Fruit fly (Drosophila melanogaster): ENCODE measurements around the gene CG9281.

The CG9281 gene

DNA sequence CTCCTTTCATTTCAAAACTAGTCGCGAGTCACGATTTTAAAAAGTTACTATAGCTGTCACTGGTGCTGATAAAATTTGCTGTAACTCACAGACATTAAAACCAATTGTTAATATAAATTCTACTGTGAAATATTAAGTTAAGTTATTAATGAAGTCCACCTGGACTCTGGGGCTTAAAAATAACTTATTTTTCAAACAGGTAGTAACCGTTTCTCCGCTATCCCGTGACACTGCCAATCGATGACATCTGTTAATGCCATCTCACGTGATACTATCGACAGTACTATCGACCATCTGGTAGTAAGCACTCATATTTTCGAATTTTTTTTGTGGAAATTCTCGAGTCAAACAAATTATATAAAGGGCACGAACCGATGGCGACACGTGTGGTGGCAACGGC, 23.7 kb upstream of the CG9281 start, which contains the start of the genes CG12379 and MagR (continued):
- peak; percentile 53 to 71 for TF ChIP-seq dpn (GFP tag; optimal IDR thresholded peaks at IDR 0.05)
- TF ChIP-seq NK7.1 (GFP tag; optimal IDR thresholded peaks at IDR 0.05), result peak; percentile 27
- peak; percentile 50 for TF ChIP-seq zen (tag; optimal IDR thresholded peaks at IDR 0.05)
- peak; percentile 71 for TF ChIP-seq CG34224 (GFP tag; IDR thresholded peaks at IDR 0.05; ENCODE audit: partially characterized antibody)
- TF ChIP-seq D19A (tag; optimal IDR thresholded peaks at IDR 0.05), result peak; percentile 17
- TF ChIP-seq Usf (GFP tag; optimal IDR thresholded peaks at IDR 0.05), result peak; percentile 22
- peak; percentile 72 for TF ChIP-seq Rfx (GFP tag; IDR thresholded peaks at IDR 0.05)
- no peak for TF ChIP-seq Lhr (GFP tag; optimal IDR thresholded peaks at IDR 0.05)
- peak; percentile 64 for TF ChIP-seq zfh2 (GFP tag; optimal IDR thresholded peaks at IDR 0.05)
- no peak for TF ChIP-seq wek (GFP tag; optimal IDR thresholded peaks at IDR 0.05)
- TF ChIP-seq CG16813 (GFP tag; IDR thresholded peaks at IDR 0.05; ENCODE audit: partially characterized antibody), result peak; percentile 87
- TF ChIP-seq CG42726 (GFP tag; IDR thresholded peaks at IDR 0.05; ENCODE audit: partially characterized antibody), result peak; percentile 62; the same call in 1 of the 2 replicates
- TF ChIP-seq hb (GFP tag; IDR thresholded peaks at IDR 0.05; ENCODE audit: partially characterized antibody), result peak; percentile 70; the same call in 1 of the 3 replicates
- TF ChIP-seq CG10267 (tag; optimal IDR thresholded peaks at IDR 0.05), result peak; percentile 52
- no peak for TF ChIP-seq CG17328 (GFP tag; IDR thresholded peaks at IDR 0.05)
- TF ChIP-seq CG15696 (tag; optimal IDR thresholded peaks at IDR 0.05), result peak; percentile 59
- TF ChIP-seq Dp (GFP tag; optimal IDR thresholded peaks at IDR 0.05), result peak; percentile 36
- peak; percentile 42 for TF ChIP-seq CG4617 (GFP tag; optimal IDR thresholded peaks at IDR 0.05; ENCODE audit: borderline replicate concordance)
- peak; percentile 63 for TF ChIP-seq CG9215 (GFP tag; IDR thresholded peaks at IDR 0.05)
- TF ChIP-seq dmrt99B (tag; optimal IDR thresholded peaks at IDR 0.05), result no peak
- TF ChIP-seq Hr51 (GFP tag; optimal IDR thresholded peaks at IDR 0.05), result peak in 1 of 2 experiments; percentile 57
- TF ChIP-seq Hmr (GFP tag; optimal IDR thresholded peaks at IDR 0.05), result no peak
- TF ChIP-seq gem (tag; optimal IDR thresholded peaks at IDR 0.05), result no peak
- TF ChIP-seq chm (GFP tag; IDR thresholded peaks at IDR 0.05), result no peak
- no peak for TF ChIP-seq toy (GFP tag; IDR thresholded peaks at IDR 0.05)
- peak; percentile 61 for TF ChIP-seq CG17385 (GFP tag; optimal IDR thresholded peaks at IDR 0.05)
- peak; percentile 59; the same call in 1 of the 3 replicates for TF ChIP-seq CG11560 (tag; IDR thresholded peaks at IDR 0.05)
- TF ChIP-seq fd102C (GFP tag; optimal IDR thresholded peaks at IDR 0.05), result no peak
- peak; percentile 25 for TF ChIP-seq CG18011 (GFP tag; optimal IDR thresholded peaks at IDR 0.05)
- TF ChIP-seq pum (GFP tag; optimal IDR thresholded peaks at IDR 0.05), result peak; percentile 55
- no peak for TF ChIP-seq CG6765 (GFP tag; optimal IDR thresholded peaks at IDR 0.05)
- TF ChIP-seq CG5953 (GFP tag; IDR thresholded peaks at IDR 0.05), result no peak
- 0 out of 2 replicates have a peak, but pooled peaks have one; percentile 31 for TF ChIP-seq ato (GFP tag; IDR thresholded peaks at IDR 0.05; ENCODE audit: partially characterized antibody)
- peak; percentile 76 for TF ChIP-seq twi (tag; optimal IDR thresholded peaks at IDR 0.05)
- no peak for TF ChIP-seq CG18764 (GFP tag; optimal IDR thresholded peaks at IDR 0.05)
- peak; percentile 82 for TF ChIP-seq lilli (GFP tag; optimal IDR thresholded peaks at IDR 0.05)
- TF ChIP-seq ranshi (GFP tag; IDR thresholded peaks at IDR 0.05), result 0 out of 2 replicates have a peak, but pooled peaks have one; percentile 31
- peak; percentile 28 for TF ChIP-seq Max (GFP tag; optimal IDR thresholded peaks at IDR 0.05)
- peak; percentile 52; the same call in 1 of the 4 replicates for TF ChIP-seq Gug (GFP tag; IDR thresholded peaks at IDR 0.05)
- TF ChIP-seq CG8089 (GFP tag; optimal IDR thresholded peaks at IDR 0.05), result no peak
- peak; percentile 42 for TF ChIP-seq Bdp1 (GFP tag; optimal IDR thresholded peaks at IDR 0.05)
- peak; percentile 59; the same call in 1 of the 2 replicates for TF ChIP-seq Atf6 (GFP tag; IDR thresholded peaks at IDR 0.05)
- TF ChIP-seq NFAT (GFP tag; IDR thresholded peaks at IDR 0.05), result peak; percentile 39; the same call in 1 of the 2 replicates
- TF ChIP-seq CG14014 (GFP tag; IDR thresholded peaks at IDR 0.05), result peak; percentile 36; the same call in 1 of the 2 replicates
- TF ChIP-seq Ada2b (GFP tag; IDR thresholded peaks at IDR 0.05), result 0 out of 2 replicates have a peak, but pooled peaks have one; percentile 9
- TF ChIP-seq CG14667 (GFP tag; IDR thresholded peaks at IDR 0.05), result no peak
- no peak for TF ChIP-seq gt (GFP tag; IDR thresholded peaks at IDR 0.05)
- TF ChIP-seq rib (GFP tag; IDR thresholded peaks at IDR 0.05), result no peak
- no peak for TF ChIP-seq grn (GFP tag; optimal IDR thresholded peaks at IDR 0.05)
- peak; percentile 79 for TF ChIP-seq CG2120 (GFP tag; optimal IDR thresholded peaks at IDR 0.05)
- no peak for TF ChIP-seq CTCF (GFP tag; optimal IDR thresholded peaks at IDR 0.05)

Data from whole organism, embryonic.